Worm (Caenorhabditis elegans): ENCODE results near the gene lag-1.

Gene lag-1

DNA sequence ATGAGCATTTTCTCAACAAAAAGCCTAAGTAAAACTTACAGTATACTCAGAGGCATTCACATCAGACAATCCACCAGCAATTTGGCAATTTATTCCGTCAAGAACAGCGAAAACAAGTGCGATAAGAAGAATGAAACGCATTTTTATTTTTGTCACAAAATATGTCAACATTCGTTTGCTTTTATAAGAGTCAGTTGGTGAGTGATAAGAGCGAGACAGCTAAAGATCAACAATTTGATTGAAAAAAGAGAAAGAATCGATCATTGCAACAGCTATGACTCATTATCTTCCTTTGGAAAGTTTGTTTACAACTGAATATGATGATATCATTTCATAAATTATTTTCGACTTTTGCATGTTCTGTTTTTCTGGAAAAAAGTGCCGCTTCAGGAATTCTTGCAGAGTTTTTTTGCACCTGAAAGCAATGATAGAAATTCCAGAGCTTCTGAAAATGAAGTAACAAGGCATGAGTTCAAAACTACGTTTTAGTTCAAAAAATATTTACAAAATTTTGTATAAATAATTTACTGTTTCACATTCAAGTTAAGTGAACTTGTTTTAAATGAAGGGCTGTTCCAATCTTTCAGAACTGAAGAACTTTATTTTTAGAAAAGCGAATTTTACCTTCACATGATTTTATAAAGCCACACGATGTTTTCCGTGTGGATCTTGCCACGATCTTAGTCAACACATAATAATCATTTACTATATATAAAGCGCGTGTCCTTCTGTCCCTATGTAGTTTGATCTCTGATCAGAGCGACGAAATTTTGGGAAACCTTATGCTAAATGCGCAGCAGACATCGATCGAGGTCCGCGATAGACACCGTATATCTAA is 1.5 kb upstream of the lag-1 start, which contains the start of gene cpi-1:
TSS of gene cpi-1 (minus strand) at position 204 of the 838 bp plus-strand sequence.
- TF ChIP-seq unc-62 (GFP tag; optimal IDR thresholded peaks at IDR 0.05) = no peak

DNA sequence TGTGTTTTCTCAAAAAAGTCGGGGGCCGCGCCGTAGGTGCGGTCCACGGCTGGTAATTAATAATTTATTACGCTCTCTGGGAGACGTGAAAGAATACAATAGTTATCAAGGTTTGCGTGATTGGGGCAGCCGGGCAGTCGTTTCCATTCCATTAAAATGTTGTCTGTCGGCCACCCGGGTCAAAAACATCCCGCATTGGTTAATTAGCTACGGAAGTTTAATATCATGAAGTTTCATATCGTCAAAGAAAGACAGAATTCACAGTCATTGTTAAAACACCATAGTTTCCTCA is 946 bp upstream of the lag-1 start:
- no peak for TF ChIP-seq unc-62 (GFP tag; optimal IDR thresholded peaks at IDR 0.05)

DNA sequence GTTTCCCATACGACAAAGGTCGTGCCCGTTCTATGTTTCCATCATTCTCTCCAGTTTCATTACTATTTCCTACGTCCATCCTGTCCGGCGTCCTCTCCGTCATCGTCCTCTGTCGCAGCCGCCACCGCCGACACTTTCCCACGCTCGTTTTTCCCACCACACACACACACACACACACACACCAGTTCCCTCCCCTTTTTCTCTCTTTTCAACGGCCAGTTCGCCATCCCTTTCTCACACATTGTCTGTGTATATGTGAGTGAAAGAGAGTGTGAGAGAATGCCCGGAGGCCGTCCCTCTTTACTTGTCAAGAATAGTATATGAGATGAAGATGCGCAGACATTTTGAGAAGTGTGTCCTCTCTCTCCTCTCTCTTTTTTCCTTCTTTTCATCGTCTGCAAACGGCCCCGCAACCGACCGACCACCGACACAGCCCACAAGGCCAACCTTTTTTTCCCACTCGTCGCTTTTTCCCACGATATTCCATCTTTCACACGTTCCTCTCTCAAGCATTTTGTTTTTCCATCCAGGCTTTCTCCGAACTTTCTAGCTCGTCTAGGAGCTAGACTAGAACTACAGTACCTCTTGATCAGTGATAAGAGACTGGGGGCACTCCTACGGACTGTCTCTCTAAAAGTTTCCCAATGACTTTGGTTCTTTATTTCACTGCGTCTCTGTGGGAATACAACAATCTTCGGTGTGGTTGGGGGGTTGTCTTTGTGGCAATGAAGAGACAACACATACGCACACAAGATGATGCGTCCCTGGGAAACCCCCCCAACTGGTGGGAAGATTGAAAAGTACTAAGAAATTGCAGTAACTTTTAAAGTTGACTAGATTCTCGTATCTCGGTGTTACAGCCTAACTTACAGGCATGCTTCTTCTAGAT is 2.1 kb downstream of the lag-1 start:
- no peak for TF ChIP-seq unc-62 (GFP tag; optimal IDR thresholded peaks at IDR 0.05)

DNA sequence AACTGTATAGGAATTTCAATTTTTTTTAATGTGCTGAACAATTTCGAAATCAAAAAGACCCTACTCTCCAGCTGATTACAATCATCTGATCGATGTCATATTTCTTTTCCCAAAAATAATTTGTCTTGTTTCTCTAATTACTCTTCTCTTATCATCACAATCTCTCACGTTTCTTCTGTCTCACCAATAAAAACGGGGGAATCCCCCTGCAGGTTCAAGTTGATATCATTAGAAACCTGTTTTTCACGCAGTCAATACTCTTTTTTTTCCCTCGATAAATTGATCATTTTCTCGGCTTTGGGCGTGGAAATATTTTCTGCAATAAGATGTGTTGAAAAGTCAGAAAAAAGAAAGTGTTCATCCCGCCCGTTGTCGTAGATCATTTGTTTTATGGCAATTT is 4.6 kb downstream of the lag-1 start:
- TF ChIP-seq unc-62 (GFP tag; optimal IDR thresholded peaks at IDR 0.05) = no peak

DNA sequence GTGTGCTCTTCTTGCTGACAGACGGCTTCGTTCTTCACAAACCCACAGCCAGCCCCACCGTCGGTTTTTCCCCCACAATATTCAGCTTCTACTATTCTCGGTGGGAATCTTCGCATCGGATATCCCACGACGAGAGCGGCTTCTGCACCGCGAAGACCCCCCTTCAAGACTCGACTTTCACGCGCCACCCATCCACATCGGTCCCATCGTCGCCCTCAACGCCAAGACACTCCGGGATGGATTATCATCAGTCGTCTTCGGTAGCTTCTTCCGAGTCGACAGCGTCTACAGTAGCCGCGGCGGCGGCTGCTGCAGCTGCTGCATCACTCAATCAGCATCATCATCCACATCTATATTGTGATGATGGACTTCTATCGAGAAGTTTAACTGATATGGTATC is 9.2 kb downstream of the lag-1 start:
- TF ChIP-seq unc-62 (GFP tag; optimal IDR thresholded peaks at IDR 0.05) = no peak

DNA sequence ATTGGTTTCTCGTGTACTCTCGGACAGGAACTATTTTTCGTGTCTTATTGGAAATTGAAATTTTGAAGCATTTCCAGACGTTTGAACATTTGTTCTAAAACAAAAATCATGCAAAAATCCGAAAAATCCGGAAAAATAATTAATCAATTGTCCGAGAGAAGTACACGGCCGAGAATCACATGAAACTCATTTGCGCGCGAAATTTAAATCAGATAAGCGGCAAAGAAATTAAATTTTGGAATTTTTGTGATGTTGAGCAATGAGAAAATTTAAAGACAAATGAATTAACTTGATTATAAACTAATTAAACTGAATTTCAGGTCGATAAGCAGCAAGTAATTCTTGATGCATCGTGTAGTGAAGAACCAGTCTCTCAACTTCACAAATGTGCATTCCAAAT is 13.5 kb downstream of the lag-1 start:
- no peak for TF ChIP-seq unc-62 (GFP tag; optimal IDR thresholded peaks at IDR 0.05)

DNA sequence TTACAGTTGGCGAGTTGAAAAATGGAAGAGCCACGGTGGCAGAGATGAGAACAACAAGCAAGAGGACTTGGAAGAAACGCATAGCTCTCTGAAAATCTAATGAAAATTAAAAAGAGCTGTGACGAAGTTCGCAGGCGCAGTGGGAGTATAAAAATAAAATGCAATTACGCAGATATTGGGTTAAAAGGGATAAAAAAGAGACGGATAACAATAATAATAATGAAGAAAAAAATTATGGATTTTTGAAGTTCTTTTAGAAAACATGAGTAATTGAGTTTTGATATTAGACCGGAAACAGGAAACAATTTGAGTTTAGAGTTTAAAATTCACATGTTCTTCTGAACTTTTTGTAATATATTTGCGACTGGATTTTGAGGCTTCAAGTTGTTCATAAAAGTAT is 17.1 kb downstream of the lag-1 start, which contains the start of gene M03D4.3:
TSS of gene M03D4.3 (minus strand) at position 101 of the 400 bp plus-strand sequence.
- TF ChIP-seq unc-62 (GFP tag; optimal IDR thresholded peaks at IDR 0.05) = no peak

DNA sequence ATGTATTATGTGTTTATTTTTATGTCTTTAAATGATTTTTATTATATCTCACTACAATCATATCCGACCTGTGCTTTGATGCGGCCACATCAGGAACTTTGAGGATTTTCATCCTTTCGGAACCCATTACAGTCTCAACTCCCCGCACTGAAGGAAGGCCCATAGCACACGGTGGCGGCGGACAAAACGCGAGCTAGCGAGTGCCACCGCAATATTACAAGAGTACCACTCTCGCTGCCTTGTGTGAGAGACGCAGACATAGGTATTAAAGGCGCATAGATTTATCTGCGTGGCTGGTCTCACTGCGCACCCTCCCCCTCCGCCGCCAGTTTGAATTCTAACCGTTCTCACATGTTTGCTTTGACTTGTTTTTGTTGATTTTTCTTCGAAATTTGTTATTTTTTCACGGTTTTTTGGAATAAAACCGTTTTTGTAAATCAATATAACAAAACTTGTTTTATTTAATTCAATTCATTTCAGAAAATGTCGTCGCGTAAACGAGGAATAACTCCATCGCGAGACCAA is 22.6 kb downstream of the lag-1 start, which contains the start of gene zen-4:
TSS of gene zen-4 (plus strand) at position 475 of the 525 bp plus-strand sequence.
- TF ChIP-seq unc-62 (GFP tag; optimal IDR thresholded peaks at IDR 0.05) = no peak

DNA sequence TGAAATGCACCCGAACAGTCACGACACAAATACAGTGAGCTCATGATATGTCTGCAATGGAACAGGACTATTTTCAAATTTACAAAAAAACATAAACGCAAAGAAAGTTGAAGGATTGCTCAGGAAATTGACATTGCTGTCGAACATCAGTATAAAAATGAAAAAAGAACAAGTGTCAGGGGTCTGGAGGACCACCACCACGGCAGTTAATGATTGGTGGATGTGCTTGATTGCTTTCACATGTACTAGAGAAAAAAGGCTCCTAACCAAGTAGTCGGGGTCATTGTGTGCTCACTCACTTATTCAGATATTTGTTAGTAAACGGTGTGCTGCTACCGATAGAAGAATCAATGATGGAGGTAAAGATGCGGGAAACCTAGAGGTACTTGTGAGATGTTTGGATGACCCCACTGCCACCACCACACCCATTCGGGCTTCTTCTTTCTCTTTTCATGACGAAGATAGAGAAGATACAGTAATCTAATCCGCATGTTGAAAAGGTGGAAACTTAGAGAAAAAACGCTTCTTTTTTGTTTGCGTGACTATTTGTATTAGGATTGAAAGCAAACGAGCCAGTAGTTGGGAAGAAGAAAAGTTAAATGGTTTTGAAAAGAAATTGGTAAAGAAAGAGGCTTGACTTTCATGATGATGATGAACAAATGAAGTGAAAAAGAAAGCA is 32.2 kb downstream of the lag-1 start, which contains the start of gene M03D4.4:
TSS of gene M03D4.4 (minus strand) at position 51 of the 679 bp plus-strand sequence.
- no peak for TF ChIP-seq unc-62 (GFP tag; optimal IDR thresholded peaks at IDR 0.05)

DNA sequence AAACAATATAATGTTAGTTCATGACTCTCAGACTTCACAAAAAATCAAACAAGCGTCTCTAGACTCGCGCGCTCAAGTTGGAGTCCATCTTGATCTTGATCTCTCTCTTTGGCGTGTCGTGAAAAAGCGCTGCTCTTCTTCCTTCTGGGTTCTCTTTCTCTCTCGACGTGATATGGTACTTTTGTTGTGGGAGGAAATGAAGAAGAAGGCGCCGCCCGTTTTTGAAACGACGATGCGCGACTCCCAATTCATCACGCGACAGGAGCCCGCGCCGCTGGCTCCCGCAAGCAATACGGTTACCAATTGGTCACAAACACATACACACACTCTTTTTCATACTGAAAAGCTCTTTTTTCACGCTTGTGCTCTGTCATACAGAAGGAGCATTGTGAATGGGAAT is 35.2 kb downstream of the lag-1 start:
- no peak for TF ChIP-seq unc-62 (GFP tag; optimal IDR thresholded peaks at IDR 0.05)

DNA sequence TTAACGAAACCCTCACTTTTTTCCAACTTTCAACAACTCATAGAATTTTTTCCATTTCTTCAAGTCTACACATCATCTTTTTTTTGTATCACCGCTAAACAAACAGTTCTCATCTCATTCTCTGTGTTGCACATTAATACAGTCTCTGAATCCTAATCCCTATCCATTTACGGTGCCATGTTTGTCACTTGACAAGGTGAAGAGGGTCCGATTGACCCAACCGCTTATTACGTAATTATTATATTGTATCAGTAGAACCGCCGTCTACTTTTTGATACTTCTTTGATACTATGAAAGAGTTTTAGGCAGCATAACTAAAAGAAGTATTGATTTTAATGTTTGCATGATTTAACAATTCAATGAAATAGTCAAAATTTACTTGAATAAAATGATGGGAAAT is 39.4 kb downstream of the lag-1 start:
- no peak for TF ChIP-seq unc-62 (GFP tag; optimal IDR thresholded peaks at IDR 0.05)

DNA sequence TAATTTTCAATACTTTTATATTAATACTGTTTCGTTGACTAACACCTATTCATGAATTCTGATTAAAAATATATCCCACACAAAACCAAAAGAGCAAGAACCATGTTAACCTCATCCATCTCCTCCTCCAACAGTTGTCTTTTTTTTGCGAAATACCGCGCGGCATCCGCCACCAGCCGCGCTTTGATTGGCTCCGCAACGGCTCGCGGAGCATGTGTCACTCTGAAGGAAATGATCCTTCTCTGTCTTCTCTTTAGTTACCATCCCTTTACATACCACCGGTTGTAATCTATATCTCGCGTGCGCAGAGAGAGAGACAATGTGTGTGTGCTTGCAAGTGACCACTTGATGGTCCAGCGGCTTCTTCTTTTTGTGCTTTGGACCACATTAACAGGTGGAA is 40.4 kb downstream of the lag-1 start:
- TF ChIP-seq unc-62 (GFP tag; optimal IDR thresholded peaks at IDR 0.05) = no peak

DNA sequence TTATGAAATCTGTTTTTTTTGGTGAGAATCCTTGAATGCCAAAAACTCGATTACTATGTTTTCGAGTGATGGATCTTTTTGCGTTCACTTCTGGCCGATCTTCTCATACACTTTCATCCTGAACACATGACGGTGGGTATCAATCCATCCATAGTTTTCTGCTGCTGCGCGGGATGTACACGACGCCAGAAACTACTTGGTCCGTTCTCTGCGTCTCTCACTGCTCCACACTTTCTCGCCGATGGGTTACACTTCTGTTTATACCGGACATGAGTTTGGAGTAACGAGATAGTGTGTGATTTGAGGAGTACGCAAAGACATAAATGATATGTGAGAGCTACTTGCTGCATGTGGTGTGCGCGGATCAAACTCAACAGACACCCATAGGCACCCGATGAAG is 45.5 kb downstream of the lag-1 start:
- TF ChIP-seq unc-62 (GFP tag; optimal IDR thresholded peaks at IDR 0.05) = no peak

DNA sequence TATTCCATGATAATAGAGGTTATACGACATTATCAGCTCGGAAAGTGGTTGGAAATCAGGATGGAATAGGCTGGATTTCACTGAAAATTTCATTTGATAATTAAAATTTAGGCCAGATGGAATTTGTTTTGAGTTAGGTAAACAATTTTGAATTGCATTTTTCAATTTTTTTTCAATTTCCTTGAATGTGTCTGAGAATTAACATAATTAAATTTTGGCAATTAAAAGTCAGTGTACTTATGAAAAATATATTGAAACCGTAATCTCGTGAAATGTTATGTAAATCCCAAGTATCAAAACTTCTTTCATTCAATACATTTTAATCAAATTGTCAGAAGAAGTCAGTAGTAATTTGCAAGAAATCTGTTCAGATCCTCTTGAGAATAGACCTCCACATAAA is 50.8 kb downstream of the lag-1 start:
- TF ChIP-seq unc-62 (GFP tag; optimal IDR thresholded peaks at IDR 0.05) = no peak

DNA sequence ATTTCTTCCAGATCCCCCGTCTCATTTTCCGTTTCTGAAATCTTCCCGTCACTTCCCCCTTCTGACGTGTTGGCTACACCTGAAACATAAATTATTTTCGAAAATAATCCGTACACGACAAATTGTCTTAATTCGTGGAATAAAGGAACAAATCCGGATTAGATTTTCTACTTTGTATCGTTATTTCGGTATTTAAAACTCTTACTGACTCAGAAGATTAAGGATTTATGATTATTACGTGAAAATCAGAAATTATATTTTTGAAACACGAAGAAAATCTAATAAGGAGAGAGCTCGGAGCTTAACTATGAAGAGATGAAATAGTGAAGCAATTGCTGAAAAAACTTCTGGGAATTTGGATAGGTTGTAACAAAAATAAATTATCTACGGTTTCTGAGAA is 54.2 kb downstream of the lag-1 start:
- no peak for TF ChIP-seq unc-62 (GFP tag; optimal IDR thresholded peaks at IDR 0.05)

DNA sequence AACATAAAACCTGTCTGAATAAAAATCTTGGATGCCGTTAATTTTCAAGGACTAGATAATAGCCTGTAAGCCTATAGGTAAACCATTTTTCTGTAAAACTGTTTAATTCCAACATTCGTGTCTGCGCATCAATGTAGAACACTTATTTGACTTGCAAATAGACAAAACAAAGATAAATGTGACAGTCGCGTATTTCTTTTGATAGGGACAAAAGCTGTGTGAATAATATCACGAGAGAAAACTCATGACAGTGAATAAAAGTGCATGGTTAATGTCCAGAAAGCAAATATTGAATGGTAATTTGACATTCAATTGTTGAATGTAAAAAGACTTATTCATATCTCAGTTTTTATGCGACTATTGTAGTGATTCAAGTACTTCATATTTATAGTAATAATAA is 56.3 kb downstream of the lag-1 start, which contains the start of gene C11D2.3:
TSS of gene C11D2.3 (plus strand) at position 301 of the 400 bp plus-strand sequence.
- no peak for TF ChIP-seq unc-62 (GFP tag; optimal IDR thresholded peaks at IDR 0.05)
